Worm (Caenorhabditis elegans) whole organism, L4/young adult: ENCODE results near the gene bicd-1.
A peak's percentile ranks its signal among the peaks of the same experiment; 100 is the strongest.

Experiments used
- W03F9.2 ChIP-seq: fragments of 150-350 bp; optimal IDR thresholded peaks from 2 replicates; lab custom pipeline; 2014; ENCODE audit warnings: missing biosample characterization, missing genetic modification characterization
- dao-5 ChIP-seq: sonication (generic microtip); optimal IDR thresholded peaks from 2 replicates; lab custom pipeline; 2016; ENCODE audit warnings: missing genotype, missing genetic modification characterization, moderate library complexity, missing compliant biosample characterization
- him-1 ChIP-seq: sonication (generic microtip); optimal IDR thresholded peaks from 2 replicates; lab custom pipeline; 2016; ENCODE audit warnings: missing genotype, missing genetic modification reagents, missing genetic modification characterization, missing compliant biosample characterization

bicd-1 gene

ce11 chrIV:6556624-6557368 lies 15.3 kb downstream of the bicd-1 start, which contains the start of gene try-3:
Gene try-3 (plus strand): TSS chrIV:6557155.
- TF ChIP-seq dao-5 (tag; lab: Kevin White, UChicago) (peak; percentile 9), W03F9.2 (tag; lab: Kevin White, UChicago) (peak; percentile 19), him-1 (peak; percentile 45)

ce11 chrIV:6555388-6556330 lies 16.5 kb downstream of the bicd-1 start, which contains the start of gene paqr-1:
Gene paqr-1 (minus strand): TSS chrIV:6555438.
- no peak for TF ChIP-seq him-1
- no peak for TF ChIP-seq dao-5 (tag; lab: Kevin White, UChicago)
- no peak for TF ChIP-seq W03F9.2 (tag; lab: Kevin White, UChicago)

- TF ChIP-seq him-1 (no peak), dao-5 (tag; lab: Kevin White, UChicago) (no peak), W03F9.2 (tag; lab: Kevin White, UChicago) (no peak)
Observed at ce11 chrIV:6554865-6555264, 17.3 kb downstream of the bicd-1 start.

- TF ChIP-seq W03F9.2 (tag; lab: Kevin White, UChicago) = no peak
- TF ChIP-seq him-1 = no peak
- TF ChIP-seq dao-5 (tag; lab: Kevin White, UChicago) = no peak
Observed at ce11 chrIV:6552036-6552435, 20.1 kb downstream of the bicd-1 start.

- peak; percentile 61 for TF ChIP-seq him-1
- no peak for TF ChIP-seq dao-5 (tag; lab: Kevin White, UChicago)
- peak; percentile 30 for TF ChIP-seq W03F9.2 (tag; lab: Kevin White, UChicago)
Observed at ce11 chrIV:6548609-6549008, 23.5 kb downstream of the bicd-1 start, which contains the start of gene fan-1. Gene fan-1 (plus strand): TSS chrIV:6548686.

ce11 chrIV:6547397-6547796 lies 24.7 kb downstream of the bicd-1 start:
- TF ChIP-seq W03F9.2 (tag; lab: Kevin White, UChicago) (no peak), dao-5 (tag; lab: Kevin White, UChicago) (no peak), him-1 (no peak)

- TF ChIP-seq dao-5 (tag; lab: Kevin White, UChicago) (no peak), W03F9.2 (tag; lab: Kevin White, UChicago) (no peak), him-1 (no peak)
Observed at ce11 chrIV:6542962-6543361, 29.2 kb downstream of the bicd-1 start.

- TF ChIP-seq dao-5 (tag; lab: Kevin White, UChicago) (no peak), him-1 (no peak), W03F9.2 (tag; lab: Kevin White, UChicago) (no peak)
Observed at ce11 chrIV:6541435-6541834, 30.7 kb downstream of the bicd-1 start, which contains the start of gene C01G5.25. Gene C01G5.25 (plus strand): TSS chrIV:6541684.

- TF ChIP-seq him-1 = no peak
- TF ChIP-seq W03F9.2 (tag; lab: Kevin White, UChicago) = no peak
- no peak for TF ChIP-seq dao-5 (tag; lab: Kevin White, UChicago)
Observed at ce11 chrIV:6535908-6536307, 36.2 kb downstream of the bicd-1 start, which contains the start of gene C01G5.3. Gene C01G5.3 (plus strand): TSS chrIV:6536208.

- TF ChIP-seq W03F9.2 (tag; lab: Kevin White, UChicago) = no peak
- TF ChIP-seq dao-5 (tag; lab: Kevin White, UChicago) = no peak
- no peak for TF ChIP-seq him-1
Observed at ce11 chrIV:6531450-6531849, 40.7 kb downstream of the bicd-1 start, which contains the start of gene C01G5.4. Gene C01G5.4 (plus strand): TSS chrIV:6531750.

- TF ChIP-seq dao-5 (tag; lab: Kevin White, UChicago) (no peak), W03F9.2 (tag; lab: Kevin White, UChicago) (no peak), him-1 (no peak)
Observed at ce11 chrIV:6529832-6530231, 42.3 kb downstream of the bicd-1 start.

- no peak for TF ChIP-seq him-1
- TF ChIP-seq W03F9.2 (tag; lab: Kevin White, UChicago) = no peak
- no peak for TF ChIP-seq dao-5 (tag; lab: Kevin White, UChicago)
Observed at ce11 chrIV:6528202-6528601, 43.9 kb downstream of the bicd-1 start.

- TF ChIP-seq W03F9.2 (tag; lab: Kevin White, UChicago) (no peak), dao-5 (tag; lab: Kevin White, UChicago) (no peak), him-1 (no peak)
Observed at ce11 chrIV:6526522-6526921, 45.6 kb downstream of the bicd-1 start.
